Fruit fly (Drosophila melanogaster) whole organism, embryonic: ENCODE results near the gene CG14014.

Experiments
- ATbp ChIP-seq: fragments of 200-800 bp; sonication (Bioruptor generic); optimal IDR thresholded peaks from 2 replicates; lab custom pipeline; 2017; ENCODE audit warnings: missing biosample characterization, mild to moderate bottlenecking, missing genetic modification characterization, missing genetic modification reagents
- Abd-B ChIP-seq: fragments of 200-800 bp; sonication (Bioruptor generic); optimal IDR thresholded peaks from 2 replicates; lab custom pipeline; 2018; ENCODE audit warnings: missing biosample characterization, mild to moderate bottlenecking, missing genetic modification characterization, moderate library complexity
- Asciz ChIP-seq: fragments of 200-800 bp; sonication (Bioruptor generic); optimal IDR thresholded peaks from 2 replicates; lab custom pipeline; 2017; ENCODE audit warnings: missing biosample characterization, mild to moderate bottlenecking, missing genetic modification characterization, missing genetic modification reagents
- B-H1 ChIP-seq: fragments of 200-800 bp; sonication (Bioruptor generic); IDR thresholded peaks from 3 replicates; pipeline ENCODE4 v1.3.6; 2022; ENCODE audit warnings: missing biosample characterization, missing genetic modification characterization
- CG10431 ChIP-seq: fragments of 200-800 bp; sonication (Bioruptor generic); optimal IDR thresholded peaks from 3 replicates; lab custom pipeline; 2018; ENCODE audit warnings: missing biosample characterization, mild to moderate bottlenecking, missing genetic modification characterization
- CG10565 ChIP-seq: fragments of 200-800 bp; sonication (Bioruptor generic); optimal IDR thresholded peaks from 3 replicates; lab custom pipeline; 2016; ENCODE audit warnings: missing biosample characterization, mild to moderate bottlenecking, missing genetic modification characterization
- CG13296 ChIP-seq: fragments of 200-800 bp; sonication (Bioruptor generic); optimal IDR thresholded peaks from 3 replicates; lab custom pipeline; 2018; ENCODE audit warnings: missing biosample characterization, mild to moderate bottlenecking, missing genetic modification characterization
- CG13624 ChIP-seq: fragments of 200-800 bp; sonication (Bioruptor generic); optimal IDR thresholded peaks from 2 replicates; lab custom pipeline; 2016; ENCODE audit warnings: missing biosample characterization, missing genetic modification characterization
- CG13894 ChIP-seq: fragments of 200-800 bp; sonication (Bioruptor generic); optimal IDR thresholded peaks from 3 replicates; lab custom pipeline; 2018; ENCODE audit warnings: missing biosample characterization, mild to moderate bottlenecking, missing genetic modification characterization, moderate library complexity
- CG14860 ChIP-seq: fragments of 200-800 bp; sonication (Bioruptor generic); IDR thresholded peaks from 3 replicates; pipeline ENCODE4 v1.3.6; 2022; ENCODE audit warnings: missing biosample characterization, missing genetic modification characterization; ENCODE audit not compliant: partially characterized antibody
- CG1647 ChIP-seq: fragments of 200-800 bp; sonication (Bioruptor generic); optimal IDR thresholded peaks from 3 replicates; lab custom pipeline; 2016; ENCODE audit warnings: missing biosample characterization, missing genetic modification characterization
- CG16813 ChIP-seq: fragments of 200-800 bp; sonication (Bioruptor generic); IDR thresholded peaks from 3 replicates; pipeline ENCODE4 v1.3.6; 2022; ENCODE audit warnings: missing biosample characterization, missing genetic modification characterization; ENCODE audit not compliant: partially characterized antibody
- CG3065 ChIP-seq: fragments of 200-800 bp; sonication (Bioruptor generic); optimal IDR thresholded peaks from 2 replicates; lab custom pipeline; 2016; ENCODE audit warnings: missing biosample characterization, missing genetic modification characterization
- CG3407 ChIP-seq: fragments of 200-800 bp; sonication (Bioruptor generic); optimal IDR thresholded peaks from 2 replicates; lab custom pipeline; 2018; ENCODE audit warnings: missing biosample characterization, mild to moderate bottlenecking, missing genetic modification characterization
- CG4282 ChIP-seq: fragments of 200-800 bp; sonication (Bioruptor generic); optimal IDR thresholded peaks from 2 replicates; lab custom pipeline; 2016; ENCODE audit warnings: missing biosample characterization, missing genetic modification characterization
- CG6254 ChIP-seq: fragments of 200-800 bp; sonication (Bioruptor generic); optimal IDR thresholded peaks from 3 replicates; lab custom pipeline; 2017; ENCODE audit warnings: mild to moderate bottlenecking, missing biosample characterization, missing genetic modification reagents, missing genetic modification characterization
- CG8359 ChIP-seq: fragments of 200-800 bp; sonication (Bioruptor generic); optimal IDR thresholded peaks from 2 replicates; lab custom pipeline; 2017; ENCODE audit warnings: missing biosample characterization, mild to moderate bottlenecking, missing genetic modification characterization, borderline replicate concordance
- CG8765 ChIP-seq: fragments of 200-800 bp; sonication (Bioruptor generic); IDR thresholded peaks from 2 replicates; pipeline ENCODE4 v1.3.6; 2022; ENCODE audit warnings: missing biosample characterization, missing genetic modification characterization
- CG8944 ChIP-seq: fragments of 200-800 bp; sonication (Bioruptor generic); optimal IDR thresholded peaks from 3 replicates; lab custom pipeline; 2016; ENCODE audit warnings: missing biosample characterization, missing genetic modification characterization
- CG9727 ChIP-seq: fragments of 200-800 bp; sonication (Bioruptor generic); optimal IDR thresholded peaks from 3 replicates; lab custom pipeline; 2017; ENCODE audit warnings: missing biosample characterization, mild to moderate bottlenecking, missing genetic modification characterization
- Chrac-16 ChIP-seq: fragments of 200-800 bp; sonication (Bioruptor generic); optimal IDR thresholded peaks from 3 replicates; lab custom pipeline; 2016; ENCODE audit warnings: missing biosample characterization, missing genetic modification characterization
- D19B ChIP-seq: fragments of 200-800 bp; sonication (Bioruptor generic); optimal IDR thresholded peaks from 2 replicates; lab custom pipeline; 2017; ENCODE audit warnings: missing biosample characterization, mild to moderate bottlenecking, missing genetic modification characterization
- Dip3 ChIP-seq: fragments of 200-800 bp; sonication (Bioruptor generic); optimal IDR thresholded peaks from 3 replicates; lab custom pipeline; 2016; ENCODE audit warnings: missing biosample characterization, missing genetic modification characterization
- GATAe ChIP-seq: fragments of 200-800 bp; sonication (Bioruptor generic); conservative IDR thresholded peaks from 2 replicates; pipeline ENCODE4 v1.3.6; 2022; ENCODE audit warnings: missing biosample characterization, missing genetic modification characterization
- HLH54F ChIP-seq: fragments of 200-800 bp; sonication (Bioruptor generic); optimal IDR thresholded peaks from 3 replicates; lab custom pipeline; 2016; ENCODE audit warnings: missing biosample characterization, missing genetic modification characterization
- Hr39 ChIP-seq: fragments of >200 bp; optimal IDR thresholded peaks from 2 replicates; lab custom pipeline; 2017
- Med ChIP-seq: fragments of 200-800 bp; sonication (Bioruptor generic); peaks from one replicate; lab custom pipeline; 2016; ENCODE audit warnings: missing biosample characterization, missing genetic modification characterization, mild to moderate bottlenecking, inconsistent platforms, moderate library complexity
- Oli ChIP-seq: fragments of 200-800 bp; sonication (Bioruptor generic); optimal IDR thresholded peaks from 2 replicates; lab custom pipeline; 2018; ENCODE audit warnings: missing biosample characterization, mild to moderate bottlenecking, missing genetic modification characterization, moderate library complexity
- Opbp ChIP-seq: fragments of 200-800 bp; sonication (Bioruptor generic); IDR thresholded peaks from 3 replicates; pipeline ENCODE4 v1.3.6; 2022; ENCODE audit warnings: missing biosample characterization, missing genetic modification characterization; ENCODE audit not compliant: partially characterized antibody
- Optix ChIP-seq: fragments of 200-800 bp; sonication (Bioruptor generic); IDR thresholded peaks from 3 replicates; pipeline ENCODE4 v1.3.6; 2022; ENCODE audit warnings: missing biosample characterization, missing genetic modification characterization
- Usf ChIP-seq: fragments of 200-800 bp; sonication (Bioruptor generic); optimal IDR thresholded peaks from 2 replicates; lab custom pipeline; 2017; ENCODE audit warnings: missing genotype, missing biosample characterization, missing genetic modification characterization
- abd-A ChIP-seq: fragments of 200-800 bp; sonication (Bioruptor generic); optimal IDR thresholded peaks from 3 replicates; lab custom pipeline; 2019; ENCODE audit warnings: missing biosample characterization, mild to moderate bottlenecking, missing genetic modification characterization, moderate library complexity
- amos ChIP-seq: fragments of 200-800 bp; sonication (Bioruptor generic); IDR thresholded peaks from 2 replicates; pipeline ENCODE4 v1.3.6; 2022; ENCODE audit warnings: missing biosample characterization, missing genetic modification characterization; ENCODE audit not compliant: partially characterized antibody
- ash1 ChIP-seq: fragments of 200-800 bp; sonication (Bioruptor generic); optimal IDR thresholded peaks from 2 replicates; lab custom pipeline; 2018; ENCODE audit warnings: missing biosample characterization, mild to moderate bottlenecking, missing genetic modification characterization
- btn ChIP-seq: fragments of 200-800 bp; sonication (Bioruptor generic); optimal IDR thresholded peaks from 2 replicates; lab custom pipeline; 2016; ENCODE audit warnings: missing biosample characterization, missing genetic modification characterization
- da ChIP-seq: fragments of 200-800 bp; sonication (Bioruptor generic); optimal IDR thresholded peaks from 2 replicates; lab custom pipeline; 2016; ENCODE audit warnings: missing biosample characterization, missing genetic modification characterization
- eve ChIP-seq, 2 experiments: fragments of >200 bp; optimal IDR thresholded peaks; 2 replicates each; lab custom pipeline; 2017; ENCODE audit warnings: missing biosample characterization in 2 of 2, missing genetic modification characterization in 2 of 2
- ftz-f1 ChIP-seq: fragments of 200-800 bp; sonication (Bioruptor generic); optimal IDR thresholded peaks from 2 replicates; lab custom pipeline; 2016; ENCODE audit warnings: missing biosample characterization, missing genetic modification characterization
- gce ChIP-seq: fragments of 200-800 bp; sonication (Bioruptor generic); IDR thresholded peaks from 3 replicates; pipeline ENCODE4 v1.3.6; 2022; ENCODE audit warnings: missing biosample characterization, missing genetic modification characterization
- gem ChIP-seq: fragments of 200-800 bp; sonication (Bioruptor generic); optimal IDR thresholded peaks from 2 replicates; lab custom pipeline; 2019; ENCODE audit warnings: missing biosample characterization, mild to moderate bottlenecking, missing genetic modification characterization, moderate library complexity
- gro ChIP-seq: fragments of 200-800 bp; sonication (Bioruptor generic); optimal IDR thresholded peaks from 2 replicates; lab custom pipeline; 2016; ENCODE audit warnings: missing biosample characterization, missing genetic modification characterization
- kni ChIP-seq: fragments of 200-800 bp; sonication (Bioruptor generic); optimal IDR thresholded peaks from 3 replicates; lab custom pipeline; 2017; ENCODE audit warnings: mild to moderate bottlenecking, missing biosample characterization, missing genetic modification reagents, missing genetic modification characterization
- mirr ChIP-seq: fragments of 200-800 bp; sonication (Bioruptor generic); optimal IDR thresholded peaks from 3 replicates; lab custom pipeline; 2018; ENCODE audit warnings: missing biosample characterization, mild to moderate bottlenecking, missing genetic modification characterization
- oc ChIP-seq: fragments of 200-800 bp; sonication (Bioruptor generic); optimal IDR thresholded peaks from 2 replicates; lab custom pipeline; 2018; ENCODE audit warnings: missing biosample characterization, mild to moderate bottlenecking, missing genetic modification characterization, moderate library complexity
- psq ChIP-seq: fragments of 200-800 bp; sonication (Bioruptor generic); optimal IDR thresholded peaks from 2 replicates; lab custom pipeline; 2017; ENCODE audit warnings: missing biosample characterization, missing genetic modification characterization
- repo ChIP-seq: fragments of 200-800 bp; sonication (Bioruptor generic); optimal IDR thresholded peaks from 2 replicates; lab custom pipeline; 2016; ENCODE audit warnings: missing biosample characterization, missing genetic modification characterization
- stwl ChIP-seq: fragments of 200-800 bp; sonication (Bioruptor generic); optimal IDR thresholded peaks from 3 replicates; lab custom pipeline; 2018; ENCODE audit warnings: missing biosample characterization, mild to moderate bottlenecking, missing genetic modification characterization, moderate library complexity
- tap ChIP-seq: fragments of 200-800 bp; optimal IDR thresholded peaks from 3 replicates; lab custom pipeline; 2019; ENCODE audit warnings: missing biosample characterization, mild to moderate bottlenecking, missing genetic modification characterization, moderate library complexity
- vfl ChIP-seq: fragments of 200-800 bp; sonication (Bioruptor generic); optimal IDR thresholded peaks from 2 replicates; lab custom pipeline; 2016; ENCODE audit warnings: missing biosample characterization, missing genetic modification characterization

The CG14014 gene

dm6 chr2L:5546518-5547287 is 3.9 kb downstream of the CG14014 start, which contains the start of gene Oscillin (continued):
- TF ChIP-seq abd-A = peak; percentile 64
- peak; percentile 86 for TF ChIP-seq Asciz (GFP tag; lab: Kevin White, UChicago)
- TF ChIP-seq CG8765 (GFP tag; lab: Robert Waterston, UW) = no peak
- TF ChIP-seq Usf (GFP tag; lab: Kevin White, UChicago) = no peak
- TF ChIP-seq ftz-f1 (GFP tag; lab: Kevin White, UChicago) = no peak
- peak; percentile 29 for TF ChIP-seq Oli (tag; lab: Kevin White, UChicago)
- TF ChIP-seq amos = peak; percentile 22; the same call in 1 of the 2 replicates
- peak; percentile 93; the same call in 2 of the 3 replicates for TF ChIP-seq Opbp (GFP tag; lab: Robert Waterston, UW)
- peak; percentile 67 for TF ChIP-seq CG3065 (GFP tag; lab: Kevin White, UChicago)
- peak; percentile 14 for TF ChIP-seq gro (GFP tag; lab: Kevin White, UChicago)
- peak; percentile 78 for TF ChIP-seq CG13296 (GFP tag; lab: Kevin White, UChicago)
- peak; percentile 44 for TF ChIP-seq CG13624 (GFP tag; lab: Kevin White, UChicago)
- TF ChIP-seq vfl = no peak
- TF ChIP-seq D19B (GFP tag; lab: Kevin White, UChicago) = peak; percentile 72
- no peak for TF ChIP-seq eve (GFP tag; optimal IDR thresholded peaks at IDR 0.05; lab: Kevin White, UChicago)
- peak; percentile 58 for TF ChIP-seq gem (tag; lab: Kevin White, UChicago)
- TF ChIP-seq CG10565 (GFP tag; lab: Kevin White, UChicago) = peak; percentile 27
- peak; percentile 43 for TF ChIP-seq CG1647 (GFP tag; lab: Kevin White, UChicago)
- TF ChIP-seq CG8944 (GFP tag; lab: Kevin White, UChicago) = no peak
- TF ChIP-seq btn (GFP tag; lab: Kevin White, UChicago) = no peak
- TF ChIP-seq Abd-B (GFP tag; lab: Kevin White, UChicago) = peak; percentile 52
- TF ChIP-seq ash1 = no peak
- no peak for TF ChIP-seq CG4282
- TF ChIP-seq HLH54F = no peak
- TF ChIP-seq GATAe (GFP tag; lab: Robert Waterston, UW) = no peak
- TF ChIP-seq repo (GFP tag; lab: Kevin White, UChicago) = no peak
- TF ChIP-seq Optix (GFP tag; lab: Robert Waterston, UW) = no peak
- peak; percentile 44 for TF ChIP-seq CG8359 (GFP tag; lab: Kevin White, UChicago)
- TF ChIP-seq oc (tag; lab: Kevin White, UChicago) = peak; percentile 87
- peak; percentile 71 for TF ChIP-seq CG13894 (tag; lab: Kevin White, UChicago)
- peak; percentile 88 for TF ChIP-seq CG9727 (GFP tag; lab: Kevin White, UChicago)
- TF ChIP-seq B-H1 (GFP tag; lab: Robert Waterston, UW) = peak; percentile 72; the same call in 2 of the 3 replicates
- TF ChIP-seq ATbp (GFP tag; lab: Kevin White, UChicago) = no peak
- TF ChIP-seq tap (tag; lab: Kevin White, UChicago) = peak; percentile 83
- peak; percentile 38 for TF ChIP-seq CG3407 (GFP tag; lab: Kevin White, UChicago)
- no peak for TF ChIP-seq da (GFP tag; lab: Kevin White, UChicago)
- no peak for TF ChIP-seq Chrac-16
- TF ChIP-seq Med (GFP tag; lab: Kevin White, UChicago) = peak; percentile 90
- peak; percentile 85 for TF ChIP-seq CG6254 (GFP tag; lab: Kevin White, UChicago)
- TF ChIP-seq Dip3 (GFP tag; lab: Kevin White, UChicago) = no peak
- TF ChIP-seq Hr39 (lab: Kevin White, UChicago) = no peak
- peak; percentile 91 for TF ChIP-seq gce (GFP tag; lab: Robert Waterston, UW)
- peak; percentile 83 for TF ChIP-seq CG14860 (GFP tag; lab: Robert Waterston, UW)
- TF ChIP-seq CG16813 (GFP tag; lab: Robert Waterston, UW) = peak; percentile 68; the same call in 2 of the 3 replicates
- peak; percentile 88 for TF ChIP-seq stwl (tag; lab: Kevin White, UChicago)
- TF ChIP-seq psq = peak; percentile 88
- TF ChIP-seq CG10431 (GFP tag; lab: Kevin White, UChicago) = peak; percentile 77
- no peak for TF ChIP-seq mirr (GFP tag; lab: Kevin White, UChicago)
- peak; percentile 52 for TF ChIP-seq kni (GFP tag; lab: Kevin White, UChicago)
